Worm (Caenorhabditis elegans) whole organism, late embryonic: ENCODE measurements around the gene cls-1.

Source experiments
- C08G9.2 ChIP-seq: sonication (generic microtip); optimal IDR thresholded peaks from 2 replicates; lab custom pipeline; 2016; ENCODE audit warnings: mild to moderate bottlenecking, missing genetic modification characterization, moderate library complexity, missing compliant biosample characterization
- ama-1 ChIP-seq: fragments of 150-350 bp; optimal IDR thresholded peaks from 2 replicates; lab custom pipeline; 2014
- che-1 ChIP-seq: sonication (generic microtip); optimal IDR thresholded peaks from 2 replicates; lab custom pipeline; 2016; ENCODE audit warnings: mild to moderate bottlenecking, missing genetic modification characterization, missing compliant biosample characterization
- fkh-6 ChIP-seq: sonication (generic microtip); optimal IDR thresholded peaks from 2 replicates; lab custom pipeline; 2016; ENCODE audit warnings: missing genetic modification characterization, missing compliant biosample characterization
- hlh-30 ChIP-seq: sonication (generic microtip); optimal IDR thresholded peaks from 2 replicates; lab custom pipeline; 2017; ENCODE audit warnings: antibody characterized with exemption, missing genetic modification characterization, missing compliant biosample characterization; ENCODE audit not compliant: insufficient read depth
- mec-3 ChIP-seq: sonication (generic microtip); optimal IDR thresholded peaks from 2 replicates; lab custom pipeline; 2016; ENCODE audit warnings: borderline replicate concordance, missing genetic modification characterization, missing compliant biosample characterization
- pag-3 ChIP-seq: sonication (generic microtip); optimal IDR thresholded peaks from 2 replicates; lab custom pipeline; 2016; ENCODE audit warnings: missing compliant biosample characterization, missing genetic modification characterization, borderline replicate concordance
- pqm-1 ChIP-seq: sonication (generic microtip); optimal IDR thresholded peaks from 2 replicates; lab custom pipeline; 2016; ENCODE audit warnings: missing genetic modification characterization, missing compliant biosample characterization
- sox-4 ChIP-seq: sonication (generic microtip); optimal IDR thresholded peaks from 2 replicates; lab custom pipeline; 2017; ENCODE audit warnings: mild to moderate bottlenecking, missing genetic modification characterization, inconsistent platforms, missing compliant biosample characterization
- syd-9 ChIP-seq: sonication (generic microtip); optimal IDR thresholded peaks from 2 replicates; lab custom pipeline; 2016; ENCODE audit warnings: mild to moderate bottlenecking, missing genetic modification characterization, moderate library complexity, missing compliant biosample characterization
- tbx-2 ChIP-seq: sonication (generic microtip); optimal IDR thresholded peaks from 2 replicates; lab custom pipeline; 2016; ENCODE audit warnings: missing genetic modification characterization, missing compliant biosample characterization

ce11 chrIII:7491931-7492330, 16.0 kb upstream of the cls-1 start:
- no peak for TF ChIP-seq fkh-6 (tag; lab: Kevin White, UChicago)
- no peak for TF ChIP-seq mec-3
- no peak for TF ChIP-seq pqm-1 (tag; lab: Kevin White, UChicago)
- TF ChIP-seq C08G9.2 (tag; lab: Kevin White, UChicago), result no peak
- no peak for TF ChIP-seq syd-9 (tag; lab: Kevin White, UChicago)
- no peak for TF ChIP-seq ama-1
- TF ChIP-seq hlh-30 (tag; lab: Kevin White, UChicago), result no peak
- no peak for TF ChIP-seq tbx-2 (tag; lab: Kevin White, UChicago)
- no peak for TF ChIP-seq sox-4 (tag; lab: Kevin White, UChicago)
- no peak for TF ChIP-seq che-1 (tag; lab: Kevin White, UChicago)
- TF ChIP-seq pag-3 (tag; lab: Kevin White, UChicago), result no peak
